Worm (Caenorhabditis elegans): ENCODE measurements around the gene vamp-7.

DNA sequence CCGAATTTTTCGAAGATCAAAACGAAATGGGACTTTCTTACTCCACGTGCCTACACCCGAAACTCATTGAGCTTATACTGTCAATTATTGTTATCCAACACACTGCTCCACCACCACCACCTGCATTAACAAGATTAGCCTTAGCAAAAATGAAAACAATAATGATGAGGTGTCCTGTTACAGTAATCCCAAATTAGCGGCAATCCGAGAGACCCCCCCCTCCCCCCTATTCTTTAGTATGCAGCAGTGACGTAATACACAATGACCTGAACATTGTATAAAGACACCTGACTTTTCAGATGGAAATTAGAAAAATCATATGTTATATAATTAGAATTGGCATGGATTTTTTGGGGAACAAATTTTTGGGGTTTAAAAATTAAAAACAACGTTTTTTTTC lies 27.1 kb downstream of the vamp-7 start:
- no peak for TF ChIP-seq nhr-25 (tag; optimal IDR thresholded peaks at IDR 0.05; ENCODE audit: borderline replicate concordance, insufficient read depth)
- TF ChIP-seq nhr-28 (tag; optimal IDR thresholded peaks at IDR 0.05) = no peak
- no peak for TF ChIP-seq nhr-237 (tag; optimal IDR thresholded peaks at IDR 0.05)
- TF ChIP-seq lir-3 (tag; optimal IDR thresholded peaks at IDR 0.05) = no peak
- TF ChIP-seq lsy-2 (tag; optimal IDR thresholded peaks at IDR 0.05) = no peak
- no peak for TF ChIP-seq lin-1 (GFP tag; IDR thresholded peaks at IDR 0.05)
- TF ChIP-seq pha-4 (GFP tag; IDR thresholded peaks at IDR 0.05) = no peak
- no peak for TF ChIP-seq pha-4 (tag; optimal IDR thresholded peaks at IDR 0.05)
- TF ChIP-seq ztf-11 (tag; optimal IDR thresholded peaks at IDR 0.05) = no peak

All from whole organism, L4 larva.